Worm (Caenorhabditis elegans) whole organism, early embryonic: ENCODE results near the gene fut-1.

Experiments used
- F13C5.2 ChIP-seq: sonication (generic microtip); optimal IDR thresholded peaks from 2 replicates; lab custom pipeline; 2017; ENCODE audit warnings: mild to moderate bottlenecking, missing genetic modification characterization, inconsistent platforms, missing compliant biosample characterization
- aly-1 ChIP-seq: sonication (generic microtip); optimal IDR thresholded peaks from 2 replicates; lab custom pipeline; 2016; ENCODE audit warnings: missing genetic modification characterization, missing compliant biosample characterization
- ama-1 ChIP-seq: fragments of 150-350 bp; optimal IDR thresholded peaks from 2 replicates; lab custom pipeline; 2014
- ceh-13 ChIP-seq: fragments of 200-800 bp; sonication (Bioruptor generic); optimal IDR thresholded peaks from 2 replicates; lab custom pipeline; 2018; ENCODE audit warnings: mild to moderate bottlenecking, missing genetic modification characterization, missing compliant biosample characterization
- ceh-36 ChIP-seq: sonication (generic microtip); optimal IDR thresholded peaks from 2 replicates; lab custom pipeline; 2016; ENCODE audit warnings: missing genetic modification characterization, inconsistent platforms, missing compliant biosample characterization
- ets-7 ChIP-seq: sonication (generic microtip); optimal IDR thresholded peaks from 2 replicates; lab custom pipeline; 2016; ENCODE audit warnings: missing genotype, missing genetic modification characterization, missing compliant biosample characterization
- flt-1 ChIP-seq: fragments of 200-800 bp; sonication (Bioruptor generic); IDR thresholded peaks from 2 replicates; pipeline ENCODE4 v1.3.6; 2022; ENCODE audit warnings: missing genetic modification characterization, missing compliant biosample characterization
- hnd-1 ChIP-seq: sonication (generic microtip); optimal IDR thresholded peaks from 2 replicates; lab custom pipeline; 2016; ENCODE audit warnings: missing genetic modification characterization, missing compliant biosample characterization
- scrt-1 ChIP-seq: fragments of 200-800 bp; sonication (Bioruptor generic); IDR thresholded peaks from 2 replicates; pipeline ENCODE4 v1.3.6; 2022; ENCODE audit warnings: missing genetic modification characterization, missing compliant biosample characterization
- sea-1 ChIP-seq: fragments of 200-800 bp; sonication (Bioruptor generic); conservative IDR thresholded peaks from 2 replicates; pipeline ENCODE4 v1.3.6; 2022; ENCODE audit warnings: missing genetic modification characterization, missing compliant biosample characterization
- tbx-11 ChIP-seq: fragments of 200-800 bp; sonication (Bioruptor generic); IDR thresholded peaks from 2 replicates; pipeline ENCODE4 v1.3.6; 2022; ENCODE audit warnings: missing genetic modification characterization, missing compliant biosample characterization
- tbx-37 ChIP-seq: fragments of 200-800 bp; sonication (Bioruptor generic); conservative IDR thresholded peaks from 2 replicates; pipeline ENCODE4 v1.3.6; 2022; ENCODE audit warnings: missing genetic modification reagents, missing genetic modification characterization, missing compliant biosample characterization
- tra-4 ChIP-seq: sonication (generic microtip); optimal IDR thresholded peaks from 2 replicates; lab custom pipeline; 2017; ENCODE audit warnings: missing genetic modification characterization, missing compliant biosample characterization

ce11 chrII:8730281-8730680 lies 29.1 kb downstream of the fut-1 start:
- TF ChIP-seq flt-1 (GFP tag; lab: Robert Waterston, UW) (no peak), tbx-11 (no peak), ama-1 (lab: Kevin White, UChicago) (no peak), ceh-36 (no peak), F13C5.2 (tag; lab: Kevin White, UChicago) (no peak), tbx-37 (no peak), aly-1 (tag; lab: Kevin White, UChicago) (no peak), ceh-13 (GFP tag; lab: Kevin White, UChicago) (no peak), tra-4 (tag; lab: Kevin White, UChicago) (no peak), sea-1 (no peak), hnd-1 (tag; lab: Kevin White, UChicago) (no peak), ets-7 (tag; lab: Kevin White, UChicago) (no peak), scrt-1 (GFP tag; lab: Robert Waterston, UW) (no peak)
